Fruit fly (Drosophila melanogaster) whole organism: ENCODE results near the gene dnt.
A peak's percentile ranks its signal among the peaks of the same experiment; 100 is the strongest.

Source experiments
- CG8478 ChIP-seq: fragments of >200 bp; optimal IDR thresholded peaks from 2 replicates; lab custom pipeline; 2018; ENCODE audit warnings: inconsistent platforms
- Dll ChIP-seq: fragments of >200 bp; optimal IDR thresholded peaks from 2 replicates; lab custom pipeline; 2017
- EcR ChIP-seq, 2 experiments: fragments of >200 bp; optimal IDR thresholded peaks; 2 replicates each; lab custom pipeline; 2017; ENCODE audit warnings: missing biosample characterization in 2 of 2, missing genetic modification characterization in 2 of 2, missing genetic modification reagents in 2 of 2
- pan ChIP-seq: fragments of >200 bp; optimal IDR thresholded peaks from 2 replicates; lab custom pipeline; 2017
- psq ChIP-seq: fragments of >200 bp; optimal IDR thresholded peaks from 2 replicates; lab custom pipeline; 2017
- usp ChIP-seq: fragments of >200 bp; optimal IDR thresholded peaks from 2 replicates; lab custom pipeline; 2017; ENCODE audit warnings: missing biosample characterization, missing genetic modification characterization, mixed read lengths

dnt gene

DNA sequence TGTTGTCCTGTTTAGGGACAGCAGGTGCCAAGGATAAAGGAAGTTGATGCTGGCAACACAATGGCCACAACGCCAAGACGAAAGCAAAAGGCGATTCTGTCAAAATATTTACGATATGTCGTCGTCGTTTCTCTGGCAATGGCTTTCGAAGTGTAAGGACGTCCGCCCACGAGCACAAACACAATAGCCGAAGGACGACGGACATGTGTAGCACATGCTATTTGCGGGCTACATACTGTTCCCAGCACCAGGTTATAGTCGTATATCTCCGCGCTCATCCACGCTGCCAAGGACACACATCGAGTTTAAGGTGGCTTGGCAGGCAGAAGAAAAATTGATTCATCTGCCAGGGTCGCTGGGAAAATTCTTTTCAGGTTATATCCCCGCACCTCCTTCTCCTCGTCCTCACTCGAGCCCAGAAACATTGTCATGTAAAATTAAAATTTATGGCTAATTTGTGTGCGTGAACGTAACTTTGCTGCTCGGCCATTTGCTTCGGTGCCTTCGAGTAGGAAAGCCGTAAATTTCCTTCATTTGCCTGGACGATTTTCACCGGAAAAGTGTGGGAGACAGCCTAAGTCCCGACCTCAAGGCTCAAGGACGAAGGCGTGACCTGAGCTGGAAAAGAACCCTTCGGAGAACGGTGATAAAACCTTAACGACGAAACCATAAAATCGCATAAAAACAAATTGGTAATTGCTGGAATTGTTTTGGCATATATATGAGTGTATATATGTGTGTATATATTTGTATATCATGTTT lies 24.9 kb downstream of the dnt start:
- no peak for TF ChIP-seq CG8478 (lab: Kevin White, UChicago)
- TF ChIP-seq pan (lab: Kevin White, UChicago): no peak
- TF ChIP-seq EcR (GFP tag; optimal IDR thresholded peaks at IDR 0.05; lab: Kevin White, UChicago): no peak

DNA sequence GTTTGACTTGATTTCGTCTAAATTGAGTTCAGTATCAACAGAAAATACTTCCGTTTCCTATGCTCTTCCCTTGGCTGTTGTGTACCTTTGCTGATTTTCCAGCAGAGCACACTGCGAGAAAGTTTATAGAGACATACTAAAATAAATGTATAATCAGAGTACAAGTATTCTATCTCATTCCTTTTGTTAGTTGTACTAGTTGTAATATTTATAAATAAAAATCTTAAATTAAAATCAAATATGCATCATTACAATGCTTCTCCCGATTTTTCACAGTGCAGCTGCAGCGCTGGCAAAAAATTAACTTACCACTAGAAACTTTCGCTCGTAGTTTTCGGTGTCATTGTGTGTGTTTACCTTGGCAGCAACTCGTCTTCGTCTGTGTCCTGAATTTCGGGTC lies 28.0 kb downstream of the dnt start:
- TF ChIP-seq EcR (GFP tag; optimal IDR thresholded peaks at IDR 0.05; lab: Kevin White, UChicago) (no peak), Dll (lab: Kevin White, UChicago) (no peak), CG8478 (lab: Kevin White, UChicago) (no peak), usp (GFP tag; lab: Kevin White, UChicago) (no peak), psq (no peak), pan (lab: Kevin White, UChicago) (no peak)

DNA sequence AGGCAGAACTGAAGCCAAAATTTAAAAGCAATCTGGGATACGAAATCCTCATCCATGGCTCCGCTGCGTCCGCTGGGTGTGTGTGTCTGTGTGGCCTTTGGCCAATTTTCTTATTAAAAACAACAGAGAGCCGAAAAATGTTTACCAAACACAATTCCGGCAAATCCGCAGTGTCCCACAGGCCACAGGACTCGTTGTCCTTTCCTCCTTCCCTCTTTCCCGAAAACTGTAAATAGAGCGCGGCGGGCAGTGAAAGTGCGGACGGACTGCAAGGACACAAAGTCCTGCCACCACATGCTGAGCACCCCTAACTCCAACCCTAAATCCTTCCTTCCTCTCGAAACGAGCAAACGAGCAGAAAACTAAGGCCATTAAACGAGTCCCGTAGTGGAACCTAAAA lies 29.1 kb downstream of the dnt start:
- TF ChIP-seq pan (lab: Kevin White, UChicago) (no peak), CG8478 (lab: Kevin White, UChicago) (no peak), EcR (GFP tag; optimal IDR thresholded peaks at IDR 0.05; lab: Kevin White, UChicago) (no peak), Dll (lab: Kevin White, UChicago) (no peak), psq (no peak), usp (GFP tag; lab: Kevin White, UChicago) (no peak)

DNA sequence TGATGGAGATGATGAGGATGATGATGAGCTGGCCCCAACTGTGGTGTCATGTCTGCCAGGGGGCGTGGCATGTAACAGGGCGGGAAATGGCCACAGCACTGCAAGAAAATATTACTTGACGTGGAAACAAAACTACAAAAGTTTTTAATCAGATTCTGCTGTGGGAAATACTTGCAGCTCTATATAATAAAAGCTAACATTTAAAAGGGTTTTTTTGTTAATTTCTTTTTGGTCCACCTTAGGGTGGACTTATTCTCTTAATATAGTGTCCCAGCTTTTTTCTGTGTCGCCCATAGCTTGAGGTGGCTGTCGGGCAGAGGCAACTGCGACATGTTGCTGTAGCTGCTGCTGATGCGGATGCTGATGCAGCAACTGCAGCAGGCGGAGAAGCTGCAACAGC lies 34.4 kb downstream of the dnt start:
- TF ChIP-seq CG8478 (lab: Kevin White, UChicago): no peak
- TF ChIP-seq usp (GFP tag; lab: Kevin White, UChicago): no peak

DNA sequence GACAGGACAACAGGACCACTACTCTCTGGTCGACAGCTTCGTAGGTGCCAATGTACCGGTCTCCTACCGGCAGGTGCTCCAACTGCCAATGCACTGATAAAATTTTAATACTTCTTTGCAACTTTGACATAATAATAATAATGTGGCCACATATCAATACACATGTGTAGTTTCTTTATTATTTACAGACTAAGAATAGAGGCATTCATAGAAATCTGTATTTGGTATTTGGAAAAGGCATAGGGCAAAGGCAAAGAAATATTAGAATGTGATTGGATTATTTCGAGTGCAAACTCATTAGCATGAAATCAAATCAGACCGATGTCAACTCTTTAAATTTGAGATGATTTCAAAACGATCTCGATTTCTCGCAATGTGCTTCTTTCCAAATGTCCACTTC lies 35.2 kb downstream of the dnt start:
- TF ChIP-seq Dll (lab: Kevin White, UChicago) (no peak), usp (GFP tag; lab: Kevin White, UChicago) (no peak), pan (lab: Kevin White, UChicago) (no peak), psq (no peak), CG8478 (lab: Kevin White, UChicago) (no peak), EcR (GFP tag; optimal IDR thresholded peaks at IDR 0.05; lab: Kevin White, UChicago) (no peak)

DNA sequence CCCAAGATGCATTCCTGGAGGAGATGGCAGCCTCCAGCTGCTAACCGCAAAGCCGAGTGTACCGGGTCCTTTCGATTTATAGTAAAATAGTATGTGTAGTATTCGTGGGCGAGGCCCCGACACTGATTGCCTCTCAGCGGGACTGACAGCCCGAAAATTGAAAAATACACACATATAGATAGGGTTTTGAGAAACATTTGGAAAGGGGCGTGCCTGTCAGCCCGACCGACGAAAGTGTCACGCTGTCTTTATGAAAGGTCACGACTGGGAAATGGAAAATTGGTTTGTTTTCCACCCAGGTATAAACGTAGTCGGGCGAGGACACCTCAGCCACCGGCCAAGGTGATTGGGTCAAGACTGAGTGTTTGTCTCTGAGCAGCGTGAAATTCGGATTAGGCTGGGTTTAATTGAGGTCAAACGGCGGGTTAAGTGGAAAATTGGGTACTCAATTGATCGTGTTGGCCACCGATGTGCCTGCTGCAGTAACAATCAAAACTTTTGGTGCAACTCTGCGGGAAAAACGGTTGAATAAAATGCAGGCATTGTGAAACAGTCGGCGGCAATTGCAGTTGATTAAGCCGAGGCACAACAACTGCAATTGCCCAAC lies 36.1 kb downstream of the dnt start:
- TF ChIP-seq CG8478 (lab: Kevin White, UChicago) (no peak), EcR (GFP tag; optimal IDR thresholded peaks at IDR 0.05; lab: Kevin White, UChicago) (no peak), usp (GFP tag; lab: Kevin White, UChicago) (no peak), Dll (lab: Kevin White, UChicago) (no peak), psq (no peak), pan (lab: Kevin White, UChicago) (no peak)

DNA sequence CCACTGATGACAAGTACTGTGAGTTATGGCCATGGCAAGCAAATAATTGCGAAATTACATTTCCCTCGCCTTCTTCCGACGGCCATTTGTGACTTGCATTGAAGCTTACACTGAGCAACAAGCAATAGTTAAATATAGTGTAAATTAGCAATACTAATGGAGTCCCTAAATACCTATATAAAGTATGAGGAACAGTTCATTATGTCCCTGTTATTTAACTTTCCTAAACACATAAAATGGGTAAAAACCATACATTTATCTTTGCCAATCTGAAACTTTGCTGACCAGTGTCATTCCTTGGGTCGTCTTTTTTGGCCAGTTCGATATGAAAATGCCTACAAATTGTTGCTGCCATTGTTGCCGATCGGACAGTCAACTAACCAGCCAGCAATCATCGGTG lies 37.6 kb downstream of the dnt start:
- TF ChIP-seq pan (lab: Kevin White, UChicago) (no peak), Dll (lab: Kevin White, UChicago) (no peak), CG8478 (lab: Kevin White, UChicago) (no peak), EcR (GFP tag; optimal IDR thresholded peaks at IDR 0.05; lab: Kevin White, UChicago) (no peak), usp (GFP tag; lab: Kevin White, UChicago) (no peak), psq (no peak)

DNA sequence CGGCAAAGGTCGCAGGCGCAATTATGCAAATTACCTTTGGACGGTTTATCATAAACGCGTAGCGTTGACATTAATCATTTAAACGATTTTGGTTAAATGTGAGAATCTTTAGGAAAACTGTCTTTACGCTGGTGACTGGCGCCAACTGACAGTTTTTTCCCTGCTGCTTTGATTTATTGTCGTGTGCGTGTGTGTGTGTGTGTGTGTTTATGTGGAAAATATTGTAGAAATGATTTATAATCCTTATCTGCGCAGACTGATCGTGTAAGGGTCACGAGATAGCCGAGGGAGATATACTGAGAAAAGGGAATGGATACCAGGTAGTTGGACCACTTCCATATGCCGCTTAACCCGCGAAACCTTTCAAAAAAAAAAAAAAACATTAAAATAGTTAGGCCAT lies 38.3 kb downstream of the dnt start:
- TF ChIP-seq EcR (GFP tag; optimal IDR thresholded peaks at IDR 0.05; lab: Kevin White, UChicago) (no peak), usp (GFP tag; lab: Kevin White, UChicago) (no peak), psq (no peak), Dll (lab: Kevin White, UChicago) (no peak), CG8478 (lab: Kevin White, UChicago) (no peak), pan (lab: Kevin White, UChicago) (no peak)

DNA sequence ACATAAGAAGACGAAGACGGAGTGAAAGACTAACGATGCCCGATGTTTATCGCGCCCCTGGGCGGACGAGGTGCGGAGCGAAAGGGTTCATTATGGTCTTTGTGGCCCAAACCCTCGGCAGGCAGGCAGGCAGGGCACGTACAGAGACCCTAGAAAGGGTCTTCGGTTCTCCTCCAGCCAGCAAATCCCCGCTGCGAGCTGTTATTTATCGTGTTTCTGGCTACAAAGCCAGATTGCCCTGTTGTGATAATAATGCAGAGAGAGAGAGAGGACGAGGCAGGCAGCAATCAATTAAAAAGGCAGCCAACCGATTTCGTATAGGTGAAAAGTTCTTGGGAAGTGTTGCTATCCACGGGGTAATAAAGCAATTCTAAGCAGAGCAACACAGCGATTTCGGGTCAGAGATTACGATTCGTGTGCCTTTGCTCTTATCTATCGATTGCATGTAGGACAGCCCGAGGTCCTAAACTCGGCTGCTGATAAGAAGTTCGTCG lies 39.5 kb downstream of the dnt start:
- TF ChIP-seq CG8478 (lab: Kevin White, UChicago) (no peak), EcR (GFP tag; optimal IDR thresholded peaks at IDR 0.05; lab: Kevin White, UChicago) (no peak), Dll (lab: Kevin White, UChicago) (peak; percentile 81), usp (GFP tag; lab: Kevin White, UChicago) (no peak), psq (no peak), pan (lab: Kevin White, UChicago) (no peak)

DNA sequence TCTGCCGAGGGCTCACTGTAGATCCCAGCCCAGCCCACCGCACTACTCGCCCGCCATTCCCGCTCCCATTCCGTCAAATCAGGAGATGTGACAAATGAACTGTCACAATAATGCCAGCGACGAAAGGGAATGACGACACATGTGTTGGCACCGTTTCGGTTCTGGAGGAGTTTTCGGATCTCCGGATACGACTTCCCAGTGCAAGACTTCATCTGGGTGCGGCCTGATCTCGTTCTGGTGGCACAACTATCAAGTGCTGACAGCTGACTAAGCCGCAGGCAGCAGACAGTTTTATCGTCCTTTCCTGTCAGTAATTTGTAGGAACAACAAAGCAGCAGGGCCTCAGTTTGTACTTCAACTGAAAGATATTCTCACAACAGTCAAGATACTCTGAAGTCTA lies 40.3 kb downstream of the dnt start:
- TF ChIP-seq usp (GFP tag; lab: Kevin White, UChicago): no peak
- no peak for TF ChIP-seq CG8478 (lab: Kevin White, UChicago)
- TF ChIP-seq psq: no peak
- TF ChIP-seq EcR (GFP tag; optimal IDR thresholded peaks at IDR 0.05; lab: Kevin White, UChicago): no peak
- no peak for TF ChIP-seq Dll (lab: Kevin White, UChicago)

DNA sequence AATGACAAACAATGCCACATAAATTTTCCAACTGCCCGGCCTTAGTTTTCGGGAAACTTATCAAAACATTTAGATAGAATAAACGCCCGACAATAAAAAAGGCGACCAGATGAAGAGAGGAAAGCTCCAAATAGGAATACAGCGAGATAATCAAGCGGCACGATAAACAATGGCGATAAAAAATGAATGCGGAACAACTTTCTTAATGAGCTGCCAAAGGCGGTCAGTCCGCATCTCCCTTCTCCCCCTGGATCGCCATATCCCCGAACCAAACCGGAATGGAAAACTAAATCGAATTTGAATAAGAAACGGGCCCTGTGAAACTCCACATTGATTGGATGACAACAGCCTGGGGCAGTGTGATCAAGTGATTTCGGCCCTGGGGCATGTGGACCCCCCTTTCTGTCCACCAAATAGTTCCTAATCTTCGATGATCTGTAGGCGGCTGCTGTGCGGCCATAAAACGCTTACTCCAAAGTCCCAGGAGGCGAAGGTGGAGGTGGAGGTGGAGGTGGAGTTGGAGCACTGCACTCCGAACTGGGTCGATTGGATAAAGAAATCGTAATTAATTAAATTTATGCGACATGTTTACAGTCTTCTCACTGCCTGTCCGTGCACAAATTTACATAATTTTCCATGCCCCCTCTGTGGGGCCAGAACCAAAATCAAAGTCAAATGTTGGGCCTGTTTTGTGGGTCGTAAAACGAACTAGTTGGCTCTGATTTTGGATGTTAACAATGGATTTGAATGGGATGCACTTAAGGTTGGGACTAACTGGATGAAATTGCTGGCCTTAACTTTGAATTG lies 42.0 kb downstream of the dnt start:
- no peak for TF ChIP-seq usp (GFP tag; lab: Kevin White, UChicago)
- TF ChIP-seq CG8478 (lab: Kevin White, UChicago): no peak
- TF ChIP-seq EcR (GFP tag; optimal IDR thresholded peaks at IDR 0.05; lab: Kevin White, UChicago): no peak
- no peak for TF ChIP-seq pan (lab: Kevin White, UChicago)
- no peak for TF ChIP-seq Dll (lab: Kevin White, UChicago)
